Fruit fly (Drosophila melanogaster): ENCODE measurements around the gene CG33995.

Gene CG33995

dm6 chr2L:5055528-5055927 lies 12.5 kb downstream of the CG33995 start:
- no peak for TF ChIP-seq woc (GFP tag; optimal IDR thresholded peaks at IDR 0.05)
- TF ChIP-seq Hnf4 (GFP tag; optimal IDR thresholded peaks at IDR 0.05): no peak
- no peak for TF ChIP-seq brk (GFP tag; optimal IDR thresholded peaks at IDR 0.05)
- TF ChIP-seq dsf (GFP tag; optimal IDR thresholded peaks at IDR 0.05; ENCODE audit: borderline replicate concordance): no peak
- TF ChIP-seq OdsH (GFP tag; optimal IDR thresholded peaks at IDR 0.05): no peak
- no peak for TF ChIP-seq tai (GFP tag; optimal IDR thresholded peaks at IDR 0.05)
- TF ChIP-seq dl (GFP tag; optimal IDR thresholded peaks at IDR 0.05; ENCODE audit: insufficient read depth in 1 of 2, partially characterized antibody in 2 of 2): no peak
- no peak for TF ChIP-seq Hr83 (GFP tag; optimal IDR thresholded peaks at IDR 0.05; ENCODE audit: poor library complexity, severe bottlenecking)
- no peak for TF ChIP-seq CrebA (GFP tag; optimal IDR thresholded peaks at IDR 0.05; ENCODE audit: borderline replicate concordance)
- TF ChIP-seq Mio (GFP tag; optimal IDR thresholded peaks at IDR 0.05): no peak
- no peak for TF ChIP-seq rgr (GFP tag; optimal IDR thresholded peaks at IDR 0.05)
- TF ChIP-seq fru (GFP tag; optimal IDR thresholded peaks at IDR 0.05): no peak
- TF ChIP-seq Rel (GFP tag; optimal IDR thresholded peaks at IDR 0.05): no peak
- no peak for TF ChIP-seq Rel (tag; optimal IDR thresholded peaks at IDR 0.05)
- TF ChIP-seq CG32264 (GFP tag; optimal IDR thresholded peaks at IDR 0.05): no peak
- TF ChIP-seq jim (GFP tag; optimal IDR thresholded peaks at IDR 0.05): no peak
- no peak for TF ChIP-seq usp (GFP tag; optimal IDR thresholded peaks at IDR 0.05)
- TF ChIP-seq Sp1 (GFP tag; optimal IDR thresholded peaks at IDR 0.05): no peak
- no peak for TF ChIP-seq foxo (GFP tag; optimal IDR thresholded peaks at IDR 0.05)
- TF ChIP-seq CG9705 (GFP tag; optimal IDR thresholded peaks at IDR 0.05): no peak

dm6 chr2L:5058094-5058493 lies 15.0 kb downstream of the CG33995 start, which contains the start of gene Nepl3:
Gene Nepl3, minus strand, starts transcription at chr2L:5058248.
- TF ChIP-seq Rel (GFP tag; optimal IDR thresholded peaks at IDR 0.05) (no peak), Rel (tag; optimal IDR thresholded peaks at IDR 0.05) (no peak), woc (GFP tag; optimal IDR thresholded peaks at IDR 0.05) (peak; percentile 8)

- TF ChIP-seq sv (GFP tag; optimal IDR thresholded peaks at IDR 0.05) (peak; percentile 26), Hr83 (GFP tag; optimal IDR thresholded peaks at IDR 0.05; ENCODE audit: poor library complexity, severe bottlenecking) (peak; percentile 5), N (GFP tag; optimal IDR thresholded peaks at IDR 0.05) (no peak), Mio (GFP tag; optimal IDR thresholded peaks at IDR 0.05) (no peak), br (GFP tag; optimal IDR thresholded peaks at IDR 0.05) (peak; percentile 43), foxo (GFP tag; optimal IDR thresholded peaks at IDR 0.05) (peak in 1 of 2 experiments; percentile 74), GATAd (GFP tag; optimal IDR thresholded peaks at IDR 0.05) (no peak), h (GFP tag; optimal IDR thresholded peaks at IDR 0.05) (peak; percentile 69), fru (GFP tag; optimal IDR thresholded peaks at IDR 0.05) (peak; percentile 66), psq (GFP tag; optimal IDR thresholded peaks at IDR 0.05) (peak; percentile 41), CG9705 (GFP tag; optimal IDR thresholded peaks at IDR 0.05) (peak; percentile 43), Sp1 (GFP tag; optimal IDR thresholded peaks at IDR 0.05) (peak; percentile 73), usp (GFP tag; optimal IDR thresholded peaks at IDR 0.05) (no peak), Rel (GFP tag; optimal IDR thresholded peaks at IDR 0.05) (no peak), Rel (tag; optimal IDR thresholded peaks at IDR 0.05) (no peak), jim (GFP tag; optimal IDR thresholded peaks at IDR 0.05) (no peak), Myc (optimal IDR thresholded peaks at IDR 0.05) (peak; percentile 91), HLH106 (tag; optimal IDR thresholded peaks at IDR 0.05) (peak; percentile 69), pan (optimal IDR thresholded peaks at IDR 0.05) (no peak), Dif (GFP tag; optimal IDR thresholded peaks at IDR 0.05; ENCODE audit: partially characterized antibody) (no peak), sage (GFP tag; optimal IDR thresholded peaks at IDR 0.05) (no peak), Dfd (GFP tag; optimal IDR thresholded peaks at IDR 0.05) (no peak), Hnf4 (GFP tag; optimal IDR thresholded peaks at IDR 0.05) (peak; percentile 10), dmrt93B (GFP tag; optimal IDR thresholded peaks at IDR 0.05) (peak; percentile 39), brk (GFP tag; optimal IDR thresholded peaks at IDR 0.05) (peak; percentile 54), lola (GFP tag; optimal IDR thresholded peaks at IDR 0.05) (no peak), ey (GFP tag; optimal IDR thresholded peaks at IDR 0.05) (peak; percentile 8), Jra (GFP tag; optimal IDR thresholded peaks at IDR 0.05) (peak; percentile 66), woc (GFP tag; optimal IDR thresholded peaks at IDR 0.05) (peak; percentile 81), rgr (GFP tag; optimal IDR thresholded peaks at IDR 0.05) (peak; percentile 42)
These were observed 16.7 kb downstream of the CG33995 start, which contains the start of gene Rpn11 for dm6 chr2L:5059645-5060254. Gene Rpn11, minus strand, starts transcription at chr2L:5059790.
